Worm (Caenorhabditis elegans) whole organism, early embryonic: ENCODE data around the gene F53C11.4.

Source experiments
- ceh-13 ChIP-seq: fragments of 200-800 bp; sonication (Bioruptor generic); optimal IDR thresholded peaks from 2 replicates; lab custom pipeline; 2018; ENCODE audit warnings: mild to moderate bottlenecking, missing genetic modification characterization, missing compliant biosample characterization
- flt-1 ChIP-seq: fragments of 200-800 bp; sonication (Bioruptor generic); IDR thresholded peaks from 2 replicates; pipeline ENCODE4 v1.3.6; 2022; ENCODE audit warnings: missing genetic modification characterization, missing compliant biosample characterization

DNA sequence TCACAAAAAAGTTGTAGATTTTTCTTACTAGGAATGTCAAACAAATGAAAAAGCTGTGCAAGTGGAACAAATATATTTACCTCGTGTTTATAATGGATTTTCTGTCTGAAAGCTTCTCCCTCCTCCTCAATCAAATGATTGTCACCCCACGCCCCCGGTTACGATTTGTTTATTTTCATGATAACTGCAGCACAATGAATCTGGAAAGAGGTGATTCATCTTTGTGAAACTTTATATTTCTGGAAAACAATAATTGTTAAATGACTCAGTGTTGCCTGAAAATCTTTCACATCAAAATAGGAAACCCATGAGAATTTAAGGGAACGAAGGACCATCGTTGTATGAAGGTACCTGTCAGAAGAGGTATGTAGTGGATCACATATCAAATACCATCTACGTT is 38.5 kb downstream of the F53C11.4 start, which contains the start of gene F35E12.10:
- TF ChIP-seq ceh-13 (no peak), flt-1 (no peak)
